7 fruit fly cellular contexts compared by ENCODE assay signal in genomic region chrX:19683040-19683875, dm6.
TF ChIP-seq lines count a peak whose summit lies in the region.

dome (minus strand) TSS chrX:19683518.
Ubqn (plus strand) TSS chrX:19683808.

- TF ChIP-seq CTCF in S2 (optimal IDR thresholded peaks at IDR 0.05; lab: Kevin White, UChicago) = peak; percentile 64 to 83
- peak; percentile 76 for TF ChIP-seq CTCF in whole organism, embryonic (GFP tag; optimal IDR thresholded peaks at IDR 0.05; lab: Kevin White, UChicago)

TF ChIP-seq in whole organism, 6 proteins besides CTCF, POLR2A, EP300 and RAD21:
- TF ChIP-seq Dll (optimal IDR thresholded peaks at IDR 0.05; lab: Kevin White, UChicago) (peak; percentile 97), pan (optimal IDR thresholded peaks at IDR 0.05; lab: Kevin White, UChicago) (no peak)

TF ChIP-seq in whole organism, adult, 20 proteins besides CTCF, POLR2A, EP300 and RAD21 (continues in another document):
- peak; percentile 28 for TF ChIP-seq Crg-1 (GFP tag; optimal IDR thresholded peaks at IDR 0.05; lab: Kevin White, UChicago)
- no peak for TF ChIP-seq CG7045 (GFP tag; optimal IDR thresholded peaks at IDR 0.05; lab: Kevin White, UChicago)
- peak; percentile 71 for TF ChIP-seq tj (GFP tag; optimal IDR thresholded peaks at IDR 0.05; lab: Kevin White, UChicago)
- TF ChIP-seq CG14711 (tag; optimal IDR thresholded peaks at IDR 0.05; lab: Kevin White, UChicago) = peak; percentile 5
- peak; percentile 33 for TF ChIP-seq CG11617 (GFP tag; optimal IDR thresholded peaks at IDR 0.05; lab: Kevin White, UChicago)
- TF ChIP-seq CG1620 (GFP tag; optimal IDR thresholded peaks at IDR 0.05; lab: Kevin White, UChicago) = no peak
- TF ChIP-seq cnc (optimal IDR thresholded peaks at IDR 0.05; lab: Kevin White, UChicago) = no peak
- no peak for TF ChIP-seq CG5204 (GFP tag; optimal IDR thresholded peaks at IDR 0.05; lab: Kevin White, UChicago)
- TF ChIP-seq cic (GFP tag; optimal IDR thresholded peaks at IDR 0.05; lab: Kevin White, UChicago) = peak; percentile 62
- TF ChIP-seq CG12768 (GFP tag; optimal IDR thresholded peaks at IDR 0.05; lab: Kevin White, UChicago) = peak; percentile 56
- TF ChIP-seq CG7101 (tag; optimal IDR thresholded peaks at IDR 0.05; lab: Kevin White, UChicago) = peak; percentile 14
- no peak for TF ChIP-seq kay (GFP tag; lab: Kevin White, UChicago; ENCODE audit: borderline replicate concordance)
- TF ChIP-seq toe (GFP tag; optimal IDR thresholded peaks at IDR 0.05; lab: Kevin White, UChicago) = peak; percentile 29
- peak; percentile 50 for TF ChIP-seq pad (GFP tag; optimal IDR thresholded peaks at IDR 0.05; lab: Kevin White, UChicago)
- peak; percentile 55 for TF ChIP-seq bab1 (GFP tag; optimal IDR thresholded peaks at IDR 0.05; lab: Kevin White, UChicago)
- TF ChIP-seq Hr96 (GFP tag; optimal IDR thresholded peaks at IDR 0.05; lab: Kevin White, UChicago) = peak; percentile 49
- no peak for TF ChIP-seq Clk (GFP tag; optimal IDR thresholded peaks at IDR 0.05; lab: Kevin White, UChicago)
- TF ChIP-seq Mnt (GFP tag; optimal IDR thresholded peaks at IDR 0.05; lab: Kevin White, UChicago) = peak; percentile 63

TF ChIP-seq in whole organism, embryonic, 481 proteins besides CTCF, POLR2A, EP300 and RAD21 (continues in another document):
- TF ChIP-seq Ets65A (GFP tag; lab: Kevin White, UChicago) = no peak
- no peak for TF ChIP-seq CG3407 (GFP tag; optimal IDR thresholded peaks at IDR 0.05; lab: Kevin White, UChicago)
- TF ChIP-seq Hmr (GFP tag; optimal IDR thresholded peaks at IDR 0.05; lab: Kevin White, UChicago) = peak; percentile 22
- peak; percentile 41 for TF ChIP-seq p53 (GFP tag; optimal IDR thresholded peaks at IDR 0.05; lab: Kevin White, UChicago)
- peak; percentile 11 for TF ChIP-seq odd (GFP tag; optimal IDR thresholded peaks at IDR 0.05; lab: Kevin White, UChicago)
- peak; percentile 1 for TF ChIP-seq HmgD (GFP tag; optimal IDR thresholded peaks at IDR 0.05; lab: Kevin White, UChicago)
- no peak for TF ChIP-seq CG8089 (GFP tag; optimal IDR thresholded peaks at IDR 0.05; lab: Kevin White, UChicago)
- peak; percentile 33 for TF ChIP-seq CG13894 (tag; optimal IDR thresholded peaks at IDR 0.05; lab: Kevin White, UChicago)
- peak; percentile 12 for TF ChIP-seq Hsf (GFP tag; optimal IDR thresholded peaks at IDR 0.05; lab: Kevin White, UChicago)
- peak; percentile 78 for TF ChIP-seq CG12155 (GFP tag; optimal IDR thresholded peaks at IDR 0.05; lab: Kevin White, UChicago)
- TF ChIP-seq CG1832 (GFP tag; optimal IDR thresholded peaks at IDR 0.05; lab: Kevin White, UChicago) = peak; percentile 92
- peak; percentile 4 for TF ChIP-seq Nf-YB (GFP tag; optimal IDR thresholded peaks at IDR 0.05; lab: Kevin White, UChicago)
- TF ChIP-seq CG9797 (GFP tag; optimal IDR thresholded peaks at IDR 0.05; lab: Kevin White, UChicago) = peak; percentile 98
- peak; percentile 1 for TF ChIP-seq grau (tag; optimal IDR thresholded peaks at IDR 0.05; lab: Kevin White, UChicago)
- TF ChIP-seq repo (GFP tag; optimal IDR thresholded peaks at IDR 0.05; lab: Kevin White, UChicago) = no peak
- no peak for TF ChIP-seq CG9876 (GFP tag; optimal IDR thresholded peaks at IDR 0.05; lab: Kevin White, UChicago)
- peak; percentile 88 for TF ChIP-seq sna (GFP tag; IDR thresholded peaks at IDR 0.05; lab: Robert Waterston, UW; ENCODE audit: partially characterized antibody)
- peak; percentile 90 for TF ChIP-seq unc-4 (GFP tag; IDR thresholded peaks at IDR 0.05; lab: Robert Waterston, UW; ENCODE audit: partially characterized antibody)

TF ChIP-seq in whole organism, prepupa, 60 proteins besides CTCF, POLR2A, EP300 and RAD21 (continues in another document):
- TF ChIP-seq Hr4 (GFP tag; optimal IDR thresholded peaks at IDR 0.05; lab: Kevin White, UChicago) = no peak
- TF ChIP-seq Blimp-1 (GFP tag; optimal IDR thresholded peaks at IDR 0.05; lab: Kevin White, UChicago) = peak; percentile 44
- TF ChIP-seq ss (GFP tag; optimal IDR thresholded peaks at IDR 0.05; lab: Kevin White, UChicago) = peak in 1 of 2 experiments; percentile 36
- TF ChIP-seq CG7368 (GFP tag; optimal IDR thresholded peaks at IDR 0.05; lab: Kevin White, UChicago) = peak; percentile 0
- TF ChIP-seq eg (GFP tag; IDR thresholded peaks at IDR 0.05; lab: Robert Waterston, UW) = 0 out of 3 replicates have a peak, but pooled peaks have one; percentile 22
- no peak for TF ChIP-seq salr (GFP tag; optimal IDR thresholded peaks at IDR 0.05; lab: Kevin White, UChicago)
- no peak for TF ChIP-seq Sox102F (GFP tag; optimal IDR thresholded peaks at IDR 0.05; lab: Kevin White, UChicago)
- TF ChIP-seq svp (GFP tag; lab: Kevin White, UChicago) = no peak
- TF ChIP-seq CG11294 (GFP tag; IDR thresholded peaks at IDR 0.05; lab: Robert Waterston, UW) = no peak
- no peak for TF ChIP-seq fkh (GFP tag; optimal IDR thresholded peaks at IDR 0.05; lab: Kevin White, UChicago)
- TF ChIP-seq cyc (GFP tag; optimal IDR thresholded peaks at IDR 0.05; lab: Kevin White, UChicago) = no peak
- no peak for TF ChIP-seq OdsH (GFP tag; optimal IDR thresholded peaks at IDR 0.05; lab: Kevin White, UChicago)
- peak; percentile 9 for TF ChIP-seq dsx (GFP tag; optimal IDR thresholded peaks at IDR 0.05; lab: Kevin White, UChicago; ENCODE audit: poor library complexity, severe bottlenecking)
- peak; percentile 82 for TF ChIP-seq CG6854 (GFP tag; optimal IDR thresholded peaks at IDR 0.05; lab: Kevin White, UChicago)
- TF ChIP-seq CG9139 (GFP tag; optimal IDR thresholded peaks at IDR 0.05; lab: Kevin White, UChicago) = no peak
- no peak for TF ChIP-seq pdm3 (GFP tag; optimal IDR thresholded peaks at IDR 0.05; lab: Kevin White, UChicago)
- peak; percentile 45 for TF ChIP-seq net (GFP tag; optimal IDR thresholded peaks at IDR 0.05; lab: Kevin White, UChicago)
- no peak for TF ChIP-seq lz (GFP tag; optimal IDR thresholded peaks at IDR 0.05; lab: Kevin White, UChicago)
- TF ChIP-seq vri (GFP tag; optimal IDR thresholded peaks at IDR 0.05; lab: Kevin White, UChicago) = no peak

TF ChIP-seq in whole organism, pupa, 21 proteins besides CTCF, POLR2A, EP300 and RAD21:
- TF ChIP-seq CG13204 (GFP tag; optimal IDR thresholded peaks at IDR 0.05; lab: Kevin White, UChicago) (peak; percentile 14), CG9948 (tag; optimal IDR thresholded peaks at IDR 0.05; lab: Kevin White, UChicago) (no peak), CG4496 (GFP tag; IDR thresholded peaks at IDR 0.05; lab: Robert Waterston, UW) (peak; percentile 29; the same call in 2 of the 3 replicates), Ets98B (GFP tag; IDR thresholded peaks at IDR 0.05; lab: Robert Waterston, UW) (peak; percentile 41; the same call in 1 of the 2 replicates)

TF ChIP-seq in whole organism, wandering third instar larva, 38 proteins besides CTCF, POLR2A, EP300 and RAD21:
- TF ChIP-seq Abd-B (GFP tag; optimal IDR thresholded peaks at IDR 0.05; lab: Kevin White, UChicago) (no peak), tai (GFP tag; optimal IDR thresholded peaks at IDR 0.05; lab: Kevin White, UChicago) (no peak), rgr (GFP tag; optimal IDR thresholded peaks at IDR 0.05; lab: Kevin White, UChicago) (peak; percentile 21), psq (GFP tag; optimal IDR thresholded peaks at IDR 0.05; lab: Kevin White, UChicago) (no peak), usp (GFP tag; optimal IDR thresholded peaks at IDR 0.05; lab: Kevin White, UChicago) (no peak), Dif (GFP tag; optimal IDR thresholded peaks at IDR 0.05; lab: Kevin White, UChicago; ENCODE audit: partially characterized antibody) (peak; percentile 96), CrebA (GFP tag; optimal IDR thresholded peaks at IDR 0.05; lab: Kevin White, UChicago; ENCODE audit: borderline replicate concordance) (no peak), HLH106 (tag; optimal IDR thresholded peaks at IDR 0.05; lab: Kevin White, UChicago) (peak; percentile 16), CG9705 (GFP tag; optimal IDR thresholded peaks at IDR 0.05; lab: Kevin White, UChicago) (peak; percentile 23), sage (GFP tag; optimal IDR thresholded peaks at IDR 0.05; lab: Kevin White, UChicago) (no peak), fru (GFP tag; optimal IDR thresholded peaks at IDR 0.05; lab: Kevin White, UChicago) (peak; percentile 30), Rel (GFP tag; optimal IDR thresholded peaks at IDR 0.05; lab: Kevin White, UChicago) (no peak), Rel (tag; optimal IDR thresholded peaks at IDR 0.05; lab: Kevin White, UChicago) (peak; percentile 4), N (GFP tag; optimal IDR thresholded peaks at IDR 0.05; lab: Kevin White, UChicago) (peak; percentile 38), Myc (optimal IDR thresholded peaks at IDR 0.05; lab: Kevin White, UChicago) (no peak), CG32264 (GFP tag; optimal IDR thresholded peaks at IDR 0.05; lab: Kevin White, UChicago) (no peak), Vsx2 (GFP tag; optimal IDR thresholded peaks at IDR 0.05; lab: Kevin White, UChicago; ENCODE audit: partially characterized antibody) (no peak), br (GFP tag; optimal IDR thresholded peaks at IDR 0.05; lab: Kevin White, UChicago) (peak; percentile 8), h (GFP tag; optimal IDR thresholded peaks at IDR 0.05; lab: Kevin White, UChicago) (peak; percentile 29), woc (GFP tag; optimal IDR thresholded peaks at IDR 0.05; lab: Kevin White, UChicago) (peak; percentile 1), dmrt93B (GFP tag; optimal IDR thresholded peaks at IDR 0.05; lab: Kevin White, UChicago) (no peak), Sp1 (GFP tag; optimal IDR thresholded peaks at IDR 0.05; lab: Kevin White, UChicago) (peak; percentile 27), foxo (GFP tag; optimal IDR thresholded peaks at IDR 0.05; lab: Kevin White, UChicago) (peak in 1 of 2 experiments; percentile 2), Hr78 (GFP tag; optimal IDR thresholded peaks at IDR 0.05; lab: Kevin White, UChicago) (no peak), Hnf4 (GFP tag; optimal IDR thresholded peaks at IDR 0.05; lab: Kevin White, UChicago) (no peak), lola (GFP tag; optimal IDR thresholded peaks at IDR 0.05; lab: Kevin White, UChicago) (no peak), dl (GFP tag; optimal IDR thresholded peaks at IDR 0.05; lab: Kevin White, UChicago; ENCODE audit: insufficient read depth in 1 of 2, partially characterized antibody in 2 of 2) (peak; percentile 86 to 97)
